Fruit fly (Drosophila melanogaster): ENCODE data around the gene Mlc1.

DNA sequence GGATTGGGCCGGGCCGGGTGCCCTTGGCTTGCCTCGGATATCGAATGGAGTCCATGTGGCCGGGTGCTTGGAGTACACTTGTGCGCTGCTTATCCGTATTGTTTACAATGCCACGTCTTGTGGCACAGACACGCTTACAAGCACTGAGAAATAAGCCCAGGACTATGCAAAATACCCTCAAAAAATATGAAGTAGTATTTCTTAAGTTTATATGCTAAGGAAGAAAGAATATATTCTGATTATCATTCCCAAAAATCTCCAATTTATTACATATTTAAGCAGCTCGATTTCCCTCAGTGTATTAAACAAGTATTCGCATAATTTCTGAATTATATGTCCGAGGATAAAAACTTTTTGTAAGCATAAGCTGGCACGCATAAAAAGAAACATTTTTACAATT is 38.1 kb downstream of the Mlc1 start:
- no peak for TF ChIP-seq CTCF (optimal IDR thresholded peaks at IDR 0.05)
- no peak for TF ChIP-seq CG8478 (optimal IDR thresholded peaks at IDR 0.05)
